Worm (Caenorhabditis elegans): ENCODE data around the gene C43D7.8.
"Not testable (repeated sequence)": the region's sequence is repeated elsewhere in the genome, so short reads cannot be mapped to it uniquely, and the experiment has no call there.

The C43D7.8 gene

DNA sequence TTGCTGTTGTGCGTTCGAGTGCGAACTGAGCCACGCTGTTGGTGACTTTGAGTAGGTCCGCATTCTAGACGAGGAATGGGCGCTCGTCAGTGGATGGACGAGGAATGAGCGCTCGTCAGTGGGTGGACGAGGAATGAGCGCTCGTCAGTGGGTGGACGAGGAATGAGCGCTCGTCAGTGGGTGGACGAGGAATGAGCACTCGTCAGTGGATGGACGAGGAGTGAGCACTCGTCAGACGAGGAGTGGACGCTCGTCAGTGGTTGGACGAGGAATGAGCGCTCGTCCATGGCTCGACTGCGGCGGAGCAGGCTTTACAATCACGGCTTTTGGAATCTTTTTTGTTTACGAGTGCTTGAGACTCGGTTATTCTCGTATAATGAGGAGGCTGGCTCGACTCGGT, 32.8 kb downstream of the C43D7.8 start:
- TF ChIP-seq mab-5 (tag; optimal IDR thresholded peaks at IDR 0.05) (no peak), ces-1 (GFP tag; optimal IDR thresholded peaks at IDR 0.05) (no peak), cnd-1 (tag; optimal IDR thresholded peaks at IDR 0.05) (no peak), blmp-1 (tag; optimal IDR thresholded peaks at IDR 0.05) (no peak), sptf-1 (tag; optimal IDR thresholded peaks at IDR 0.05) (no peak), unc-39 (tag; optimal IDR thresholded peaks at IDR 0.05) (no peak), nhr-12 (tag; optimal IDR thresholded peaks at IDR 0.05) (no peak), elt-1 (tag; optimal IDR thresholded peaks at IDR 0.05; ENCODE audit: borderline replicate concordance, insufficient read depth) (no peak), snpc-4 (tag; optimal IDR thresholded peaks at IDR 0.05) (no peak), lsy-2 (tag; optimal IDR thresholded peaks at IDR 0.05) (no peak), mls-2 (tag; optimal IDR thresholded peaks at IDR 0.05) (no peak), ham-2 (GFP tag; optimal IDR thresholded peaks at IDR 0.05) (no peak), ceh-43 (GFP tag; optimal IDR thresholded peaks at IDR 0.05) (no peak), ceh-39 (tag; optimal IDR thresholded peaks at IDR 0.05) (no peak), ceh-83 (GFP tag; optimal IDR thresholded peaks at IDR 0.05) (no peak), lin-13 (tag; optimal IDR thresholded peaks at IDR 0.05) (no peak)

DNA sequence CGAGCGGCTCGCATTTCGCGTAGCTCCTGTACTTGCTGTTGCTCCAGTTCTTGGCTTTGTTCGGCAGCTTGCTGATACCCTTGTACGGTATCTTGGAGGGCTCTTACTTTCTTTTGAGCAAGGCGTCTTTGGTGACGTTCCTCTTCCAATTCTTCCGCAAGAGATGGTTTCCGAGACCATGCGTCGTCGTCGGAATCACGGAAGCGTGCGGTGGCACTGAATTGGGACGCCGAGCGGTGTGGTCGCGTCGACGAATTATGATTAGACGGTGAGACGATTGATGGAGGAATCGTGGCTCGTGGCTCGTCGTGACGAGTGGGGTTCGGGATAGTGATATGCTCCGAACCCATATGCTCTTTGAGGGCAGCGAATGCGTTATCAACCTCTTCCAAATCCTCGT, 34.9 kb downstream of the C43D7.8 start:
- TF ChIP-seq nhr-12 (tag; optimal IDR thresholded peaks at IDR 0.05) = no peak
- TF ChIP-seq unc-62 (GFP tag; optimal IDR thresholded peaks at IDR 0.05) = no peak
- TF ChIP-seq lin-32 (GFP tag; optimal IDR thresholded peaks at IDR 0.05) = no peak
- TF ChIP-seq elt-1 (tag; optimal IDR thresholded peaks at IDR 0.05; ENCODE audit: borderline replicate concordance, insufficient read depth) = no peak
- TF ChIP-seq ceh-83 (GFP tag; optimal IDR thresholded peaks at IDR 0.05) = no peak
- TF ChIP-seq ceh-39 (tag; optimal IDR thresholded peaks at IDR 0.05) = no peak
- no peak for TF ChIP-seq nhr-237 (tag; optimal IDR thresholded peaks at IDR 0.05)

DNA sequence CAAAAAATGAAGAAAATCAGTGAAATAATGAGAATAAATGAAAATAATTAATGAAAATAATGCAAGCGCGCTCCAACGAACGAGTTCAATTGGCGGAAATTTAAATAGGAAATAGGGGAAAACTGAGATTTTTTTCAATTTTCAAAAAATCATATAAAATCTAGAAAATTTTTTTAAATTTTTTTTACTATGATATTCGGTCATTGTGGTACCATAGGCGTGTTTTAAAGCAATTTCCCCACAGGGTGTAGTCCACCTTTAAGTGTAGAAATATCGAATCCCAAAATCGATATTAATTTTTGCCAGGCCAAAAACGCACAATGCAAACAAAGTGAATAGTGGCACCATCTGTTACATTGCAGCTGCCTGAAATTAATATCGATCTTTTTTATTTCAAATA, 47.1 kb downstream of the C43D7.8 start, which contains the start of gene F21D9.1:
Gene F21D9.1, plus strand, starts transcription at position 301 of the 400 bp plus-strand sequence.
- TF ChIP-seq unc-120 (tag; optimal IDR thresholded peaks at IDR 0.05; ENCODE audit: poor library complexity, severe bottlenecking); zip-8 (tag; optimal IDR thresholded peaks at IDR 0.05); flh-1 (GFP tag; optimal IDR thresholded peaks at IDR 0.05): not testable (repeated sequence)

DNA sequence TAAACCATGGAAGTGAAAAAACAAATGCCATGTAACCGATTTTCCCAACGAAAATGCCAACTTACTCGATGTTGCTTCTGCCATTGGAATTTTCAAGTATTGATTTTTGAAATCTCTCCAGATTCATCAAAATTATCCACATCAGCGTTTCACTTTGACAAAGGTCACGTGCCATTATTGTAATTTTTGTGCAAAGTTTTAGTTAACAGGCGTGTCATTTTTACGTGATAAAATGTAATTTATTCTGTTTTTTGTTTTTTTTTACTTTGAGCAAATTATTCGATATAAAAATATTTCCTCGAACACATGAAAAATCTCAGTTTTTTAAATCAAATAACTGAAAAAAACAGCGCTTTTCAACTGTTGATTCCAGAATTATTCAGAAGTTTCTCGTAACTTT, 48.9 kb downstream of the C43D7.8 start, which contains the start of gene F21D9.2:
Gene F21D9.2, minus strand, starts transcription at position 101 of the 400 bp plus-strand sequence.
- no peak for TF ChIP-seq blmp-1 (tag; optimal IDR thresholded peaks at IDR 0.05)
- no peak for TF ChIP-seq ceh-39 (tag; optimal IDR thresholded peaks at IDR 0.05)
- no peak for TF ChIP-seq unc-120 (tag; optimal IDR thresholded peaks at IDR 0.05; ENCODE audit: poor library complexity, severe bottlenecking)
- no peak for TF ChIP-seq sem-2 (GFP tag; optimal IDR thresholded peaks at IDR 0.05)
- no peak for TF ChIP-seq cnd-1 (tag; optimal IDR thresholded peaks at IDR 0.05)
- TF ChIP-seq nhr-28 (tag; optimal IDR thresholded peaks at IDR 0.05) = no peak
- TF ChIP-seq snpc-4 (tag; optimal IDR thresholded peaks at IDR 0.05) = no peak
- TF ChIP-seq bed-3 (GFP tag; optimal IDR thresholded peaks at IDR 0.05) = no peak
- TF ChIP-seq nhr-2 (tag; optimal IDR thresholded peaks at IDR 0.05) = no peak
- TF ChIP-seq elt-3 (tag; optimal IDR thresholded peaks at IDR 0.05) = no peak
- TF ChIP-seq ztf-11 (tag; optimal IDR thresholded peaks at IDR 0.05) = no peak
- no peak for TF ChIP-seq drap-1 (GFP tag; optimal IDR thresholded peaks at IDR 0.05)
- TF ChIP-seq mep-1 (tag; optimal IDR thresholded peaks at IDR 0.05) = no peak
- TF ChIP-seq M03D4.4 (tag; optimal IDR thresholded peaks at IDR 0.05) = no peak
- TF ChIP-seq elt-1 (tag; optimal IDR thresholded peaks at IDR 0.05; ENCODE audit: borderline replicate concordance, insufficient read depth) = no peak
- TF ChIP-seq nhr-76 (tag; optimal IDR thresholded peaks at IDR 0.05) = no peak
- no peak for TF ChIP-seq flh-1 (GFP tag; optimal IDR thresholded peaks at IDR 0.05)

DNA sequence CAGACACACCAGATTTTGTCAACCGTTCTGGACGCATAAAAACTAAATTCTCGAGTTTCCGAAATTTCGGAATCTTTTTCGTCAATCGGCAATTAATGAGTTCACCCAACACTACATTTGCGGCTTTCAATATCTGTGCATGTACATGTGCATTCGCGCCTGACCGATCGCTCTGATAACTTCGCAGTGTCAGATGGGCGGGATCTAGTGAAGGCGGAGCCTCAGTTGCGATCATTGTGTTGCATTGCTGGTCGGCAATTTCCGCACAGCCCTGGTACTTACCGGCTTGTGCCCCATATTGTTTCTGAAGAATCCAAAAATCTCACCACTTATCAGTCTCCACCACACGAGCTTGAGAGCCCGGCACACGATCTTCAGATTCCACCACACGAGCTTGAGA, 50.6 kb downstream of the C43D7.8 start:
- TF ChIP-seq ham-2 (GFP tag; optimal IDR thresholded peaks at IDR 0.05) = no peak
- TF ChIP-seq lin-13 (tag; optimal IDR thresholded peaks at IDR 0.05) = no peak
- no peak for TF ChIP-seq tbx-8 (GFP tag; optimal IDR thresholded peaks at IDR 0.05)
- no peak for TF ChIP-seq sem-2 (GFP tag; optimal IDR thresholded peaks at IDR 0.05)
- TF ChIP-seq ceh-83 (GFP tag; optimal IDR thresholded peaks at IDR 0.05) = no peak
- no peak for TF ChIP-seq flh-1 (GFP tag; optimal IDR thresholded peaks at IDR 0.05)
- no peak for TF ChIP-seq elt-1 (tag; optimal IDR thresholded peaks at IDR 0.05; ENCODE audit: borderline replicate concordance, insufficient read depth)
- TF ChIP-seq lin-32 (GFP tag; optimal IDR thresholded peaks at IDR 0.05) = no peak

All from whole organism, mixed stage, embryonic.